Fruit fly (Drosophila melanogaster) whole organism, embryonic: Measurements from ENCODE around the gene CG13894.

Experiments used
- Atf-2 ChIP-seq: fragments of 200-800 bp; sonication (Bioruptor generic); optimal IDR thresholded peaks from 2 replicates; lab custom pipeline; 2016; ENCODE audit warnings: missing biosample characterization, missing genetic modification characterization
- Awh ChIP-seq: fragments of 200-800 bp; sonication (Bioruptor generic); IDR thresholded peaks from 2 replicates; pipeline ENCODE4, ENCODE4 v1.3.6; 2022; ENCODE audit warnings: missing biosample characterization, missing genetic modification characterization
- CG10366 ChIP-seq: fragments of 200-800 bp; sonication (Bioruptor generic); IDR thresholded peaks from 2 replicates; pipeline ENCODE4 v1.3.6; 2022; ENCODE audit warnings: missing biosample characterization, missing genetic modification characterization
- CG12391 ChIP-seq: fragments of 200-800 bp; sonication (Bioruptor generic); optimal IDR thresholded peaks from 3 replicates; lab custom pipeline; 2018; ENCODE audit warnings: missing biosample characterization, mild to moderate bottlenecking, missing genetic modification characterization, moderate library complexity
- CG1529 ChIP-seq: fragments of 200-800 bp; sonication (Bioruptor generic); optimal IDR thresholded peaks from 3 replicates; lab custom pipeline; 2018; ENCODE audit warnings: missing biosample characterization, missing genetic modification characterization
- CG15696 ChIP-seq: fragments of 200-800 bp; sonication (Bioruptor generic); optimal IDR thresholded peaks from 2 replicates; lab custom pipeline; 2019; ENCODE audit warnings: missing biosample characterization, mild to moderate bottlenecking, missing genetic modification characterization, moderate library complexity
- CG16779 ChIP-seq: fragments of 200-800 bp; sonication (Bioruptor generic); IDR thresholded peaks from 2 replicates; pipeline ENCODE4 v1.3.6; 2022; ENCODE audit warnings: missing biosample characterization, missing genetic modification characterization
- CG16815 ChIP-seq: fragments of 200-800 bp; sonication (Bioruptor generic); optimal IDR thresholded peaks from 3 replicates; lab custom pipeline; 2017; ENCODE audit warnings: missing biosample characterization, mild to moderate bottlenecking, missing genetic modification characterization
- CG31441 ChIP-seq: fragments of 200-800 bp; sonication (Bioruptor generic); IDR thresholded peaks from 2 replicates; pipeline ENCODE4 v1.3.6; 2022; ENCODE audit warnings: missing biosample characterization, missing genetic modification characterization
- CG32532 ChIP-seq: fragments of 200-800 bp; sonication (Bioruptor generic); IDR thresholded peaks from 2 replicates; pipeline ENCODE4 v1.3.6; 2022; ENCODE audit warnings: missing biosample characterization, missing genetic modification characterization
- CG34224 ChIP-seq: fragments of 200-800 bp; sonication (Bioruptor generic); IDR thresholded peaks from 3 replicates; pipeline ENCODE4 v1.3.6; 2022; ENCODE audit warnings: missing biosample characterization, missing genetic modification characterization; ENCODE audit not compliant: partially characterized antibody
- CG3838 ChIP-seq: fragments of 200-800 bp; sonication (Bioruptor generic); optimal IDR thresholded peaks from 3 replicates; lab custom pipeline; 2016; ENCODE audit warnings: missing biosample characterization, missing genetic modification characterization
- CG4617 ChIP-seq: fragments of 200-800 bp; sonication (Bioruptor generic); optimal IDR thresholded peaks from 3 replicates; lab custom pipeline; 2016; ENCODE audit warnings: missing biosample characterization, missing genetic modification characterization, borderline replicate concordance
- CG6254 ChIP-seq: fragments of 200-800 bp; sonication (Bioruptor generic); optimal IDR thresholded peaks from 3 replicates; lab custom pipeline; 2017; ENCODE audit warnings: mild to moderate bottlenecking, missing biosample characterization, missing genetic modification reagents, missing genetic modification characterization
- CG7372 ChIP-seq: fragments of 200-800 bp; sonication (Bioruptor generic); IDR thresholded peaks from 2 replicates; pipeline ENCODE4 v1.3.6; 2022; ENCODE audit warnings: missing biosample characterization, missing genetic modification characterization
- CG9437 ChIP-seq: fragments of 200-800 bp; sonication (Bioruptor generic); optimal IDR thresholded peaks from 2 replicates; lab custom pipeline; 2018; ENCODE audit warnings: missing biosample characterization, mild to moderate bottlenecking, missing genetic modification characterization
- CoRest ChIP-seq: fragments of 200-800 bp; sonication (Bioruptor generic); optimal IDR thresholded peaks from 3 replicates; lab custom pipeline; 2018; ENCODE audit warnings: missing biosample characterization, mild to moderate bottlenecking, missing genetic modification characterization, moderate library complexity
- Dll ChIP-seq: fragments of 200-800 bp; sonication (Bioruptor generic); IDR thresholded peaks from 4 replicates; pipeline ENCODE4 v1.3.6; 2022; ENCODE audit warnings: missing biosample characterization, missing genetic modification characterization; ENCODE audit not compliant: partially characterized antibody
- Doc3 ChIP-seq: fragments of 200-800 bp; sonication (Bioruptor generic); IDR thresholded peaks from 3 replicates; pipeline ENCODE4 v1.3.6; 2022; ENCODE audit warnings: missing biosample characterization, missing genetic modification characterization; ENCODE audit not compliant: partially characterized antibody
- Drgx ChIP-seq: fragments of 200-800 bp; sonication (Bioruptor generic); IDR thresholded peaks from 2 replicates; pipeline ENCODE4 v1.3.6; 2022; ENCODE audit warnings: missing biosample characterization, missing genetic modification characterization
- Elba2 ChIP-seq: fragments of 200-800 bp; sonication (Bioruptor generic); optimal IDR thresholded peaks from 3 replicates; lab custom pipeline; 2016; ENCODE audit warnings: missing biosample characterization, missing genetic modification characterization
- Fer3 ChIP-seq: fragments of 200-800 bp; sonication (Bioruptor generic); optimal IDR thresholded peaks from 2 replicates; lab custom pipeline; 2018; ENCODE audit warnings: missing biosample characterization, mild to moderate bottlenecking, missing genetic modification characterization, moderate library complexity
- Gug ChIP-seq: fragments of 200-800 bp; sonication (Bioruptor generic); IDR thresholded peaks from 4 replicates; pipeline ENCODE4 v1.3.6; 2022; ENCODE audit warnings: missing biosample characterization, missing genetic modification characterization
- H15 ChIP-seq: fragments of 200-800 bp; sonication (Bioruptor generic); IDR thresholded peaks from 3 replicates; pipeline ENCODE4 v1.3.6; 2022; ENCODE audit warnings: missing biosample characterization, missing genetic modification characterization
- Jarid2 ChIP-seq: fragments of 200-800 bp; sonication (Bioruptor generic); optimal IDR thresholded peaks from 3 replicates; lab custom pipeline; 2017; ENCODE audit warnings: mild to moderate bottlenecking, missing biosample characterization, missing genetic modification reagents, missing genetic modification characterization
- MBD-R2 ChIP-seq: fragments of 200-800 bp; sonication (Bioruptor generic); IDR thresholded peaks from 2 replicates; pipeline ENCODE4 v1.3.6; 2022; ENCODE audit warnings: missing biosample characterization, missing genetic modification characterization
- MESR4 ChIP-seq: fragments of 200-800 bp; sonication (Bioruptor generic); optimal IDR thresholded peaks from 2 replicates; lab custom pipeline; 2018; ENCODE audit warnings: missing biosample characterization, mild to moderate bottlenecking, missing genetic modification characterization, moderate library complexity
- Myb ChIP-seq: fragments of 200-800 bp; sonication (Bioruptor generic); optimal IDR thresholded peaks from 2 replicates; lab custom pipeline; 2016; ENCODE audit warnings: missing biosample characterization, missing genetic modification characterization
- Ptx1 ChIP-seq: fragments of 200-800 bp; sonication (Bioruptor generic); IDR thresholded peaks from 2 replicates; pipeline ENCODE4 v1.3.6; 2022; ENCODE audit warnings: missing biosample characterization, missing genetic modification characterization
- Rx ChIP-seq: fragments of 200-800 bp; sonication (Bioruptor generic); IDR thresholded peaks from 2 replicates; pipeline ENCODE4 v1.3.6; 2022; ENCODE audit warnings: missing biosample characterization, missing genetic modification characterization
- Sin3A ChIP-seq: fragments of >200 bp; optimal IDR thresholded peaks from 2 replicates; lab custom pipeline; 2018
- Spps ChIP-seq: fragments of 200-800 bp; sonication (Bioruptor generic); optimal IDR thresholded peaks from 2 replicates; lab custom pipeline; 2018; ENCODE audit warnings: missing biosample characterization, mild to moderate bottlenecking, missing genetic modification characterization
- Ssrp ChIP-seq: fragments of 200-800 bp; sonication (Bioruptor generic); optimal IDR thresholded peaks from 2 replicates; lab custom pipeline; 2018; ENCODE audit warnings: missing biosample characterization, mild to moderate bottlenecking, missing genetic modification characterization, moderate library complexity
- Usf ChIP-seq: fragments of 200-800 bp; sonication (Bioruptor generic); optimal IDR thresholded peaks from 2 replicates; lab custom pipeline; 2017; ENCODE audit warnings: missing genotype, missing biosample characterization, missing genetic modification characterization
- al ChIP-seq: fragments of 200-800 bp; sonication (Bioruptor generic); IDR thresholded peaks from 2 replicates; pipeline ENCODE4 v1.3.6; 2022; ENCODE audit warnings: missing biosample characterization, missing genetic modification characterization
- ara ChIP-seq: fragments of 200-800 bp; sonication (Bioruptor generic); IDR thresholded peaks from 2 replicates; pipeline ENCODE4 v1.3.6; 2022; ENCODE audit warnings: missing biosample characterization, missing genetic modification characterization
- br ChIP-seq: fragments of >200 bp; optimal IDR thresholded peaks from 2 replicates; lab custom pipeline; 2017
- ci ChIP-seq: fragments of 200-800 bp; sonication (Bioruptor generic); IDR thresholded peaks from 3 replicates; pipeline ENCODE4 v1.3.6; 2022; ENCODE audit warnings: missing biosample characterization, missing genetic modification characterization
- cwo ChIP-seq: fragments of 200-800 bp; sonication (Bioruptor generic); optimal IDR thresholded peaks from 3 replicates; lab custom pipeline; 2017; ENCODE audit warnings: missing biosample characterization, missing genetic modification characterization, mild to moderate bottlenecking, moderate library complexity, missing genetic modification reagents
- eve ChIP-seq, 2 experiments: fragments of >200 bp; optimal IDR thresholded peaks; 2 replicates each; lab custom pipeline; 2017; ENCODE audit warnings: missing biosample characterization in 2 of 2, missing genetic modification characterization in 2 of 2
- ftz-f1 ChIP-seq: fragments of 200-800 bp; sonication (Bioruptor generic); optimal IDR thresholded peaks from 2 replicates; lab custom pipeline; 2016; ENCODE audit warnings: missing biosample characterization, missing genetic modification characterization
- gce ChIP-seq: fragments of 200-800 bp; sonication (Bioruptor generic); IDR thresholded peaks from 3 replicates; pipeline ENCODE4 v1.3.6; 2022; ENCODE audit warnings: missing biosample characterization, missing genetic modification characterization
- gfzf ChIP-seq: fragments of 200-800 bp; sonication (Bioruptor generic); optimal IDR thresholded peaks from 2 replicates; lab custom pipeline; 2016; ENCODE audit warnings: missing biosample characterization, mild to moderate bottlenecking, missing genetic modification characterization, moderate library complexity
- maf-S ChIP-seq: fragments of 200-800 bp; sonication (Bioruptor generic); optimal IDR thresholded peaks from 2 replicates; lab custom pipeline; 2016; ENCODE audit warnings: missing biosample characterization, missing genetic modification characterization
- nerfin-2 ChIP-seq: fragments of 200-800 bp; sonication (Bioruptor generic); IDR thresholded peaks from 2 replicates; pipeline ENCODE4 v1.3.6; 2022; ENCODE audit warnings: missing biosample characterization, missing genetic modification characterization; ENCODE audit not compliant: partially characterized antibody
- p53 ChIP-seq: fragments of 200-800 bp; sonication (Bioruptor generic); optimal IDR thresholded peaks from 2 replicates; lab custom pipeline; 2016; ENCODE audit warnings: missing biosample characterization, missing genetic modification characterization
- phol ChIP-seq: fragments of 200-800 bp; sonication (Bioruptor generic); optimal IDR thresholded peaks from 3 replicates; lab custom pipeline; 2018; ENCODE audit warnings: missing biosample characterization, mild to moderate bottlenecking, missing genetic modification characterization, moderate library complexity
- rib ChIP-seq: fragments of 200-800 bp; sonication (Bioruptor generic); IDR thresholded peaks from 2 replicates; pipeline ENCODE4 v1.3.6; 2022; ENCODE audit warnings: missing biosample characterization, missing genetic modification characterization
- sens-2 ChIP-seq: fragments of 200-800 bp; sonication (Bioruptor generic); IDR thresholded peaks from 2 replicates; pipeline ENCODE4 v1.3.6; 2022; ENCODE audit warnings: missing biosample characterization, missing genetic modification characterization
- stwl ChIP-seq: fragments of 200-800 bp; sonication (Bioruptor generic); optimal IDR thresholded peaks from 3 replicates; lab custom pipeline; 2018; ENCODE audit warnings: missing biosample characterization, mild to moderate bottlenecking, missing genetic modification characterization, moderate library complexity
- yki ChIP-seq: fragments of >200 bp; optimal IDR thresholded peaks from 3 replicates; lab custom pipeline; 2018
- zf30C ChIP-seq: fragments of 200-800 bp; sonication (Bioruptor generic); optimal IDR thresholded peaks from 3 replicates; lab custom pipeline; 2018; ENCODE audit warnings: missing biosample characterization, mild to moderate bottlenecking, missing genetic modification characterization

The CG13894 gene

DNA sequence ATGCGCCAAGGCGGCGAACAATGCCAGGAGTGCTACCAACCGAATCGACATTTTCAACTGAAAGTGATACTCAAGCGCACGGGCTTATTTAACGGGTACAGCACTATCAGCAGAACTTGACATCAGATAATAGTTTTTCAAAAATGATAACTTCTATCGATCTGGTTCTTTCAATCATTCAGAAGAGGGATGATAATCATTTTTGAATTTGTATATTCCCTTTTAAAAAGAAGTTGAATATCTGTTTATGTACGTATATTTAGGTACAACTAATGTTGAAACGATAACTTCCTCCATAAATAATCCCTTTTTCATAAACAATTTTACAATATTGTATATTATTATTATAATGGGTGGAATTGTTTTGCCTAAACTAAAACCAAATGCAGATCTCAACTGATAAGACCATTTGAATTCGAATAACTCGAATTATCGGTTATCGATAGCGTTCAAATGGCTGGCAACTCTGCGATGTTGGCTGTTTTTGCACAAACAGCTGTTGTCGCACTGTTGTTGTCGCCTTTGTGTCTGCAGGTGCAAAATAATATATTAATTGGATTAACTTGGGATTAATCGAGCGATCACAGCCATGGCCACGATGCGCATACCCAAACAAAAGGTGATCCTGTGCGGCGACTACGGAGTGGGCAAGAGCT, 8.8 kb downstream of the CG13894 start, which contains the start of the genes CG32483 and RabX6 (continued):
- no peak for TF ChIP-seq p53 (GFP tag; lab: Kevin White, UChicago)
- TF ChIP-seq ci (GFP tag; lab: Robert Waterston, UW) = no peak
- no peak for TF ChIP-seq gce (GFP tag; lab: Robert Waterston, UW)
- TF ChIP-seq CG15696 (tag; lab: Kevin White, UChicago) = no peak
- TF ChIP-seq Doc3 (GFP tag; lab: Robert Waterston, UW) = 0 out of 3 replicates have a peak, but pooled peaks have one; percentile 22
- no peak for TF ChIP-seq H15 (GFP tag; lab: Robert Waterston, UW)
- no peak for TF ChIP-seq br (lab: Kevin White, UChicago)
- TF ChIP-seq Jarid2 (GFP tag; lab: Kevin White, UChicago) = no peak
- TF ChIP-seq Spps (tag; lab: Kevin White, UChicago) = no peak
- no peak for TF ChIP-seq CG10366
- TF ChIP-seq MESR4 (GFP tag; lab: Kevin White, UChicago) = peak; percentile 42
- TF ChIP-seq CG31441 = no peak
- peak; percentile 61; the same call in 1 of the 3 replicates for TF ChIP-seq CG34224 (GFP tag; lab: Robert Waterston, UW)
- no peak for TF ChIP-seq al (GFP tag; lab: Robert Waterston, UW)
- no peak for TF ChIP-seq CG32532 (GFP tag; lab: Robert Waterston, UW)
- TF ChIP-seq CG7372 = no peak
- TF ChIP-seq eve (GFP tag; optimal IDR thresholded peaks at IDR 0.05; lab: Kevin White, UChicago) = no peak
- peak; percentile 55; the same call in 2 of the 4 replicates for TF ChIP-seq Dll
- no peak for TF ChIP-seq Fer3 (tag; lab: Kevin White, UChicago)
- no peak for TF ChIP-seq CG16815 (GFP tag; lab: Kevin White, UChicago)
- TF ChIP-seq zf30C (GFP tag; lab: Kevin White, UChicago) = no peak
- TF ChIP-seq Sin3A (lab: Kevin White, UChicago) = peak; percentile 1
- no peak for TF ChIP-seq CG6254 (GFP tag; lab: Kevin White, UChicago)
- no peak for TF ChIP-seq Awh (GFP tag; lab: Robert Waterston, UW)
- TF ChIP-seq Usf (GFP tag; lab: Kevin White, UChicago) = no peak
- TF ChIP-seq MBD-R2 (GFP tag; lab: Robert Waterston, UW) = peak; percentile 83
- no peak for TF ChIP-seq maf-S (GFP tag; lab: Kevin White, UChicago)
- TF ChIP-seq CG9437 = no peak
- TF ChIP-seq Drgx (GFP tag; lab: Robert Waterston, UW) = no peak
- TF ChIP-seq CG1529 (GFP tag; lab: Kevin White, UChicago) = no peak
- TF ChIP-seq rib = peak; percentile 14; the same call in 1 of the 2 replicates
- TF ChIP-seq yki (lab: Kevin White, UChicago) = no peak
- peak; percentile 95 for TF ChIP-seq CG3838 (GFP tag; lab: Kevin White, UChicago)
- TF ChIP-seq Ptx1 (GFP tag; lab: Robert Waterston, UW) = no peak
- no peak for TF ChIP-seq ara (GFP tag; lab: Robert Waterston, UW)
- TF ChIP-seq ftz-f1 = no peak
- TF ChIP-seq stwl (tag; lab: Kevin White, UChicago) = peak; percentile 74
- TF ChIP-seq Elba2 (GFP tag; lab: Kevin White, UChicago) = no peak
- no peak for TF ChIP-seq nerfin-2 (GFP tag; lab: Robert Waterston, UW)
- TF ChIP-seq CG12391 (tag; lab: Kevin White, UChicago) = no peak
- TF ChIP-seq cwo = no peak
- no peak for TF ChIP-seq phol
- TF ChIP-seq Myb (GFP tag; lab: Kevin White, UChicago) = peak; percentile 63
- TF ChIP-seq CG16779 = no peak
- no peak for TF ChIP-seq CoRest
- peak; percentile 22 for TF ChIP-seq CG4617 (GFP tag; lab: Kevin White, UChicago)
- no peak for TF ChIP-seq Rx (GFP tag; lab: Robert Waterston, UW)
- no peak for TF ChIP-seq Gug (GFP tag; lab: Robert Waterston, UW)
- no peak for TF ChIP-seq sens-2
- TF ChIP-seq gfzf (GFP tag; lab: Kevin White, UChicago) = peak; percentile 18
- no peak for TF ChIP-seq Ssrp
- TF ChIP-seq Atf-2 (GFP tag; lab: Kevin White, UChicago) = no peak
